Fruit fly (Drosophila melanogaster) whole organism, embryonic: ENCODE data around the gene Adck5.

ENCODE experiments used
- Atf-2 ChIP-seq: fragments of 200-800 bp; sonication (Bioruptor generic); optimal IDR thresholded peaks from 2 replicates; lab custom pipeline; 2016; ENCODE audit warnings: missing biosample characterization, missing genetic modification characterization
- B-H2 ChIP-seq: fragments of 200-800 bp; sonication (Bioruptor generic); optimal IDR thresholded peaks from 2 replicates; lab custom pipeline; 2018; ENCODE audit warnings: missing biosample characterization, mild to moderate bottlenecking, missing genetic modification characterization
- C15 ChIP-seq: fragments of 200-800 bp; sonication (Bioruptor generic); IDR thresholded peaks from 3 replicates; pipeline ENCODE4 v1.3.6; 2022; ENCODE audit warnings: missing biosample characterization, missing genetic modification characterization
- CG10654 ChIP-seq: fragments of 200-800 bp; sonication (Bioruptor generic); optimal IDR thresholded peaks from 2 replicates; lab custom pipeline; 2016; ENCODE audit warnings: missing biosample characterization, missing genetic modification characterization
- CG11085 ChIP-seq: fragments of 200-800 bp; sonication (Bioruptor generic); IDR thresholded peaks from 2 replicates; pipeline ENCODE4 v1.3.6; 2022; ENCODE audit warnings: missing biosample characterization, missing genetic modification characterization
- CG14050 ChIP-seq: fragments of 200-800 bp; sonication (Bioruptor generic); IDR thresholded peaks from 3 replicates; pipeline ENCODE4 v1.3.6; 2022; ENCODE audit warnings: missing biosample characterization, missing genetic modification characterization
- CG17802 ChIP-seq: fragments of 200-800 bp; sonication (Bioruptor generic); optimal IDR thresholded peaks from 2 replicates; lab custom pipeline; 2018; ENCODE audit warnings: missing biosample characterization, mild to moderate bottlenecking, missing genetic modification characterization, moderate library complexity
- CG1792 ChIP-seq: fragments of 200-800 bp; sonication (Bioruptor generic); optimal IDR thresholded peaks from 2 replicates; lab custom pipeline; 2016; ENCODE audit warnings: missing biosample characterization, missing genetic modification characterization
- CG18764 ChIP-seq: fragments of 200-800 bp; sonication (Bioruptor generic); optimal IDR thresholded peaks from 3 replicates; lab custom pipeline; 2016; ENCODE audit warnings: missing biosample characterization, missing genetic modification characterization
- CG31365 ChIP-seq: fragments of 200-800 bp; sonication (Bioruptor generic); optimal IDR thresholded peaks from 2 replicates; lab custom pipeline; 2018; ENCODE audit warnings: missing biosample characterization, mild to moderate bottlenecking, missing genetic modification characterization
- CG33213 ChIP-seq: fragments of 200-800 bp; sonication (Bioruptor generic); optimal IDR thresholded peaks from 3 replicates; lab custom pipeline; 2016; ENCODE audit warnings: missing biosample characterization, missing genetic modification characterization
- CG4282 ChIP-seq: fragments of 200-800 bp; sonication (Bioruptor generic); optimal IDR thresholded peaks from 2 replicates; lab custom pipeline; 2016; ENCODE audit warnings: missing biosample characterization, missing genetic modification characterization
- CG4360 ChIP-seq: fragments of 200-800 bp; sonication (Bioruptor generic); IDR thresholded peaks from 2 replicates; pipeline ENCODE4 v1.3.6; 2022; ENCODE audit warnings: missing biosample characterization, missing genetic modification characterization
- CG4404 ChIP-seq: fragments of 200-800 bp; sonication (Bioruptor generic); IDR thresholded peaks from 2 replicates; pipeline ENCODE4 v1.3.6; 2022; ENCODE audit warnings: missing biosample characterization, missing genetic modification characterization
- CG6272 ChIP-seq: fragments of 200-800 bp; sonication (Bioruptor generic); IDR thresholded peaks from 2 replicates; pipeline ENCODE4 v1.3.6; 2022; ENCODE audit warnings: missing biosample characterization, missing genetic modification characterization
- CG6854 ChIP-seq: fragments of 200-800 bp; sonication (Bioruptor generic); optimal IDR thresholded peaks from 3 replicates; lab custom pipeline; 2017; ENCODE audit warnings: missing biosample characterization, mild to moderate bottlenecking, missing genetic modification characterization
- CG7372 ChIP-seq: fragments of 200-800 bp; sonication (Bioruptor generic); IDR thresholded peaks from 2 replicates; pipeline ENCODE4 v1.3.6; 2022; ENCODE audit warnings: missing biosample characterization, missing genetic modification characterization
- CG7786 ChIP-seq: fragments of 200-800 bp; sonication (Bioruptor generic); optimal IDR thresholded peaks from 2 replicates; lab custom pipeline; 2016; ENCODE audit warnings: missing biosample characterization, missing genetic modification characterization
- CG7928 ChIP-seq: fragments of 200-800 bp; sonication (Bioruptor generic); optimal IDR thresholded peaks from 2 replicates; lab custom pipeline; 2017; ENCODE audit warnings: missing biosample characterization, mild to moderate bottlenecking, missing genetic modification characterization
- CG8765 ChIP-seq: fragments of 200-800 bp; sonication (Bioruptor generic); IDR thresholded peaks from 2 replicates; pipeline ENCODE4 v1.3.6; 2022; ENCODE audit warnings: missing biosample characterization, missing genetic modification characterization
- CG9437 ChIP-seq: fragments of 200-800 bp; sonication (Bioruptor generic); optimal IDR thresholded peaks from 2 replicates; lab custom pipeline; 2018; ENCODE audit warnings: missing biosample characterization, mild to moderate bottlenecking, missing genetic modification characterization
- CoRest ChIP-seq: fragments of 200-800 bp; sonication (Bioruptor generic); optimal IDR thresholded peaks from 3 replicates; lab custom pipeline; 2018; ENCODE audit warnings: missing biosample characterization, mild to moderate bottlenecking, missing genetic modification characterization, moderate library complexity
- Doc2 ChIP-seq: fragments of 200-800 bp; sonication (Bioruptor generic); IDR thresholded peaks from 2 replicates; pipeline ENCODE4 v1.3.6; 2022; ENCODE audit warnings: missing biosample characterization, missing genetic modification characterization
- Dp ChIP-seq: fragments of 200-800 bp; sonication (Bioruptor generic); optimal IDR thresholded peaks from 2 replicates; lab custom pipeline; 2018; ENCODE audit warnings: missing biosample characterization, mild to moderate bottlenecking, missing genetic modification characterization, moderate library complexity
- Fer3 ChIP-seq: fragments of 200-800 bp; sonication (Bioruptor generic); optimal IDR thresholded peaks from 2 replicates; lab custom pipeline; 2018; ENCODE audit warnings: missing biosample characterization, mild to moderate bottlenecking, missing genetic modification characterization, moderate library complexity
- HHEX ChIP-seq: fragments of 200-800 bp; sonication (Bioruptor generic); optimal IDR thresholded peaks from 3 replicates; lab custom pipeline; 2017; ENCODE audit warnings: missing biosample characterization, mild to moderate bottlenecking, missing genetic modification characterization, missing genetic modification reagents
- Hand ChIP-seq: fragments of 200-800 bp; sonication (Bioruptor generic); optimal IDR thresholded peaks from 2 replicates; lab custom pipeline; 2017; ENCODE audit warnings: mild to moderate bottlenecking, missing biosample characterization, missing genetic modification reagents, missing genetic modification characterization
- Lpt ChIP-seq: fragments of >200 bp; optimal IDR thresholded peaks from 2 replicates; lab custom pipeline; 2018; ENCODE audit warnings: missing biosample characterization, missing genetic modification characterization
- Pdp1 ChIP-seq, 2 experiments: fragments of 200-800 bp; sonication (Bioruptor generic); optimal IDR thresholded peaks; 3 replicates each; lab custom pipeline; 2016; ENCODE audit warnings: missing biosample characterization in 2 of 2, missing genetic modification characterization in 2 of 2, mild to moderate bottlenecking in 1 of 2, moderate library complexity in 1 of 2
- Spps ChIP-seq: fragments of 200-800 bp; sonication (Bioruptor generic); optimal IDR thresholded peaks from 2 replicates; lab custom pipeline; 2018; ENCODE audit warnings: missing biosample characterization, mild to moderate bottlenecking, missing genetic modification characterization
- Ssrp ChIP-seq: fragments of 200-800 bp; sonication (Bioruptor generic); optimal IDR thresholded peaks from 2 replicates; lab custom pipeline; 2018; ENCODE audit warnings: missing biosample characterization, mild to moderate bottlenecking, missing genetic modification characterization, moderate library complexity
- Vsx1 ChIP-seq: fragments of 200-800 bp; sonication (Bioruptor generic); optimal IDR thresholded peaks from 2 replicates; lab custom pipeline; 2017; ENCODE audit warnings: missing biosample characterization, mild to moderate bottlenecking, missing genetic modification characterization, missing genetic modification reagents
- Xbp1 ChIP-seq: fragments of 200-800 bp; sonication (Bioruptor generic); optimal IDR thresholded peaks from 3 replicates; lab custom pipeline; 2016; ENCODE audit warnings: missing biosample characterization, mild to moderate bottlenecking, missing genetic modification characterization
- abd-A ChIP-seq: fragments of 200-800 bp; sonication (Bioruptor generic); optimal IDR thresholded peaks from 3 replicates; lab custom pipeline; 2019; ENCODE audit warnings: missing biosample characterization, mild to moderate bottlenecking, missing genetic modification characterization, moderate library complexity
- ac ChIP-seq: fragments of 200-800 bp; sonication (Bioruptor generic); optimal IDR thresholded peaks from 3 replicates; lab custom pipeline; 2017; ENCODE audit warnings: missing biosample characterization, mild to moderate bottlenecking, missing genetic modification characterization
- bab2 ChIP-seq: fragments of 200-800 bp; sonication (Bioruptor generic); optimal IDR thresholded peaks from 2 replicates; lab custom pipeline; 2016; ENCODE audit warnings: missing biosample characterization, missing genetic modification characterization
- cad ChIP-seq: fragments of >200 bp; optimal IDR thresholded peaks from 2 replicates; lab custom pipeline; 2017; ENCODE audit warnings: missing biosample characterization, missing genetic modification characterization
- croc ChIP-seq: fragments of 200-800 bp; sonication (Bioruptor generic); conservative IDR thresholded peaks from 3 replicates; pipeline ENCODE4 v1.3.6; 2022; ENCODE audit warnings: missing biosample characterization, missing genetic modification characterization
- crp ChIP-seq, 2 experiments: fragments of 200-800 bp; sonication (Bioruptor generic); optimal IDR thresholded peaks; 2 replicates in 1 of 2; 3 replicates in 1 of 2; lab custom pipeline; 2017; ENCODE audit warnings: missing biosample characterization in 2 of 2, missing genetic modification characterization in 2 of 2, mild to moderate bottlenecking in 1 of 2, moderate library complexity in 1 of 2
- gem ChIP-seq: fragments of 200-800 bp; sonication (Bioruptor generic); optimal IDR thresholded peaks from 2 replicates; lab custom pipeline; 2019; ENCODE audit warnings: missing biosample characterization, mild to moderate bottlenecking, missing genetic modification characterization, moderate library complexity
- jing ChIP-seq: fragments of 200-800 bp; sonication (Bioruptor generic); optimal IDR thresholded peaks from 2 replicates; lab custom pipeline; 2018; ENCODE audit warnings: missing biosample characterization, mild to moderate bottlenecking, missing genetic modification characterization
- kah ChIP-seq: fragments of 200-800 bp; sonication (Bioruptor generic); optimal IDR thresholded peaks from 2 replicates; lab custom pipeline; 2018; ENCODE audit warnings: missing biosample characterization, mild to moderate bottlenecking, missing genetic modification characterization
- kay ChIP-seq: fragments of 200-800 bp; sonication (Bioruptor generic); optimal IDR thresholded peaks from 2 replicates; lab custom pipeline; 2016; ENCODE audit warnings: missing biosample characterization, missing genetic modification characterization
- kni ChIP-seq: fragments of 200-800 bp; sonication (Bioruptor generic); optimal IDR thresholded peaks from 3 replicates; lab custom pipeline; 2017; ENCODE audit warnings: mild to moderate bottlenecking, missing biosample characterization, missing genetic modification reagents, missing genetic modification characterization
- maf-S ChIP-seq: fragments of 200-800 bp; sonication (Bioruptor generic); optimal IDR thresholded peaks from 2 replicates; lab custom pipeline; 2016; ENCODE audit warnings: missing biosample characterization, missing genetic modification characterization
- mam ChIP-seq: fragments of 200-800 bp; sonication (Bioruptor generic); optimal IDR thresholded peaks from 3 replicates; lab custom pipeline; 2016; ENCODE audit warnings: missing biosample characterization, missing genetic modification characterization
- nerfin-2 ChIP-seq: fragments of 200-800 bp; sonication (Bioruptor generic); IDR thresholded peaks from 2 replicates; pipeline ENCODE4 v1.3.6; 2022; ENCODE audit warnings: missing biosample characterization, missing genetic modification characterization; ENCODE audit not compliant: partially characterized antibody
- otp ChIP-seq: fragments of 200-800 bp; sonication (Bioruptor generic); IDR thresholded peaks from 3 replicates; pipeline ENCODE4, ENCODE4 v1.3.6; 2022; ENCODE audit warnings: missing biosample characterization, missing genetic modification characterization
- run ChIP-seq: fragments of 200-800 bp; sonication (Bioruptor generic); optimal IDR thresholded peaks from 3 replicates; lab custom pipeline; 2018; ENCODE audit warnings: missing biosample characterization, mild to moderate bottlenecking, missing genetic modification characterization
- vnd ChIP-seq: fragments of 200-800 bp; sonication (Bioruptor generic); IDR thresholded peaks from 3 replicates; pipeline ENCODE4 v1.3.6; 2022; ENCODE audit warnings: missing biosample characterization, missing genetic modification characterization; ENCODE audit not compliant: partially characterized antibody
- yki ChIP-seq: fragments of >200 bp; optimal IDR thresholded peaks from 3 replicates; lab custom pipeline; 2018
- zf30C ChIP-seq: fragments of 200-800 bp; sonication (Bioruptor generic); optimal IDR thresholded peaks from 3 replicates; lab custom pipeline; 2018; ENCODE audit warnings: missing biosample characterization, mild to moderate bottlenecking, missing genetic modification characterization

Gene Adck5

dm6 chr3L:11119901-11120418 lies 49.7 kb upstream of the Adck5 start (continued):
- TF ChIP-seq CG7786 (GFP tag; lab: Kevin White, UChicago), result no peak
- no peak for TF ChIP-seq jing (GFP tag; lab: Kevin White, UChicago)
- no peak for TF ChIP-seq zf30C (GFP tag; lab: Kevin White, UChicago)
- no peak for TF ChIP-seq cad (GFP tag; lab: Kevin White, UChicago)
- no peak for TF ChIP-seq CG7928 (GFP tag; lab: Kevin White, UChicago)
- TF ChIP-seq CG11085 (GFP tag; lab: Robert Waterston, UW), result no peak
- no peak for TF ChIP-seq CG1792 (GFP tag; lab: Kevin White, UChicago)
- peak; percentile 5; the same call in 1 of the 2 replicates for TF ChIP-seq CG4360
- no peak for TF ChIP-seq CG14050 (GFP tag; lab: Robert Waterston, UW)
- TF ChIP-seq Xbp1 (GFP tag; lab: Kevin White, UChicago), result no peak
- TF ChIP-seq Ssrp, result no peak
- TF ChIP-seq C15 (GFP tag; lab: Robert Waterston, UW), result no peak
- TF ChIP-seq CG9437 (GFP tag; lab: Kevin White, UChicago), result no peak
- TF ChIP-seq CG4282 (GFP tag; lab: Kevin White, UChicago), result no peak
- peak; percentile 54 for TF ChIP-seq B-H2 (GFP tag; lab: Kevin White, UChicago)
- TF ChIP-seq CG33213, result no peak
- no peak for TF ChIP-seq nerfin-2 (GFP tag; lab: Robert Waterston, UW)
- no peak for TF ChIP-seq CG17802 (tag; lab: Kevin White, UChicago)
- peak; percentile 71 for TF ChIP-seq CG31365 (tag; lab: Kevin White, UChicago)
- no peak for TF ChIP-seq CG7372 (GFP tag; lab: Robert Waterston, UW)
- no peak for TF ChIP-seq maf-S (GFP tag; lab: Kevin White, UChicago)
- TF ChIP-seq vnd (GFP tag; lab: Robert Waterston, UW), result no peak
- no peak for TF ChIP-seq croc (GFP tag; lab: Robert Waterston, UW)
- no peak for TF ChIP-seq yki (lab: Kevin White, UChicago)
- no peak for TF ChIP-seq bab2
- no peak for TF ChIP-seq Doc2 (GFP tag; lab: Robert Waterston, UW)
- peak; percentile 39 for TF ChIP-seq HHEX (GFP tag; lab: Kevin White, UChicago)
- TF ChIP-seq ac (GFP tag; lab: Kevin White, UChicago), result peak; percentile 49
- no peak for TF ChIP-seq run (tag; lab: Kevin White, UChicago)
- TF ChIP-seq CG6272 (GFP tag; lab: Robert Waterston, UW), result no peak
- peak in 1 of 2 experiments; percentile 100 for TF ChIP-seq Pdp1 (GFP tag; optimal IDR thresholded peaks at IDR 0.05; lab: Kevin White, UChicago)
- TF ChIP-seq abd-A (tag; lab: Kevin White, UChicago), result peak; percentile 96
- no peak for TF ChIP-seq otp
- no peak for TF ChIP-seq Hand
- TF ChIP-seq CG8765 (GFP tag; lab: Robert Waterston, UW), result no peak
- TF ChIP-seq kni (GFP tag; lab: Kevin White, UChicago), result peak; percentile 95
- no peak for TF ChIP-seq Lpt (GFP tag; lab: Kevin White, UChicago)
- peak; percentile 60 for TF ChIP-seq kah (GFP tag; lab: Kevin White, UChicago)
- TF ChIP-seq Dp (GFP tag; lab: Kevin White, UChicago), result no peak
- TF ChIP-seq mam (GFP tag; lab: Kevin White, UChicago), result no peak
- TF ChIP-seq CG10654, result no peak
- no peak for TF ChIP-seq Spps (tag; lab: Kevin White, UChicago)
- TF ChIP-seq Fer3, result no peak
- TF ChIP-seq gem (tag; lab: Kevin White, UChicago), result no peak
- peak; percentile 57 for TF ChIP-seq Vsx1 (GFP tag; lab: Kevin White, UChicago)
- TF ChIP-seq CG6854, result peak; percentile 47
- TF ChIP-seq crp (GFP tag; optimal IDR thresholded peaks at IDR 0.05; lab: Kevin White, UChicago), result no peak
- no peak for TF ChIP-seq CG4404 (GFP tag; lab: Robert Waterston, UW)
- TF ChIP-seq Atf-2 (GFP tag; lab: Kevin White, UChicago), result no peak
- TF ChIP-seq kay (GFP tag; lab: Kevin White, UChicago), result no peak
- TF ChIP-seq CG18764 (GFP tag; lab: Kevin White, UChicago), result no peak
- TF ChIP-seq CoRest (tag; lab: Kevin White, UChicago), result no peak
